Fruit fly (Drosophila melanogaster) whole organism, adult: ENCODE results near the gene CG18088.

Experiments used
- CG33017 ChIP-seq: fragments of 200-800 bp; sonication (Bioruptor generic); optimal IDR thresholded peaks from 2 replicates; lab custom pipeline; 2018; ENCODE audit warnings: missing biosample characterization, mild to moderate bottlenecking, missing genetic modification characterization, moderate library complexity
- CG7045 ChIP-seq: fragments of 200-800 bp; sonication (Bioruptor generic); optimal IDR thresholded peaks from 2 replicates; lab custom pipeline; 2017; ENCODE audit warnings: missing biosample characterization, mild to moderate bottlenecking, missing genetic modification characterization
- Hr96 ChIP-seq: fragments of 200-800 bp; sonication (Bioruptor generic); optimal IDR thresholded peaks from 2 replicates; lab custom pipeline; 2016; ENCODE audit warnings: missing biosample characterization, missing genetic modification characterization
- cic ChIP-seq: fragments of 200-800 bp; sonication (Bioruptor generic); optimal IDR thresholded peaks from 2 replicates; lab custom pipeline; 2017; ENCODE audit warnings: missing biosample characterization, mild to moderate bottlenecking, missing genetic modification characterization, moderate library complexity
- kay ChIP-seq: fragments of 200-800 bp; sonication (Bioruptor generic); peaks from one replicate; lab custom pipeline; 2016; ENCODE audit warnings: missing biosample characterization, missing genetic modification characterization, borderline replicate concordance
- ovo ChIP-seq: fragments of 200-800 bp; sonication (Bioruptor generic); optimal IDR thresholded peaks from 2 replicates; lab custom pipeline; 2016; ENCODE audit warnings: missing biosample characterization, missing genetic modification characterization
- pad ChIP-seq: fragments of 200-800 bp; sonication (Bioruptor generic); optimal IDR thresholded peaks from 3 replicates; lab custom pipeline; 2017; ENCODE audit warnings: missing biosample characterization, missing genetic modification characterization, mild to moderate bottlenecking, moderate library complexity, missing genetic modification reagents
- toe ChIP-seq: fragments of 200-800 bp; sonication (Bioruptor generic); optimal IDR thresholded peaks from 2 replicates; lab custom pipeline; 2016; ENCODE audit warnings: missing biosample characterization, missing genetic modification characterization

DNA sequence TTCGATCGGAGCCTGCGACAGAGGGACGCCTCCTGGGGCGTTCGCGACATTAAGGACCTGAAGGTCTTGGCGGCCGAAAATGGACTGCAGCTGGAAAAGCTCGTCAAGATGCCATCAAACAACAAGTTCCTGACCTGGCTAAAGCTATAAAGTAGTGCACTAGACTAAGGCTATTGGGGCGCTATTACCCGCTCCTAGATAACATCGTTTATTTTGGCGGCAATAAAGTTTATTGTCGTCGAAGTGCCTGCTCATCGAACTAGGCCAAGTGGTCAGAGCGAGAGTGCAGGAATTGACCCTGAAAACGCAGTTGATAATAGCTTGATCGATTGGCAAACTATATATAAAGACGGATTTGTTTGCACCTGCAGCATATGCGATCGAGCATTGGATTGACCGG, 30.9 kb downstream of the CG18088 start, which contains the start of gene Try29F:
- no peak for TF ChIP-seq kay (GFP tag; lab: Kevin White, UChicago)
- TF ChIP-seq pad (GFP tag; lab: Kevin White, UChicago): no peak
- no peak for TF ChIP-seq Hr96 (GFP tag; lab: Kevin White, UChicago)
- TF ChIP-seq toe (GFP tag; lab: Kevin White, UChicago): no peak
- no peak for TF ChIP-seq CG7045 (GFP tag; lab: Kevin White, UChicago)
- no peak for TF ChIP-seq ovo (GFP tag; lab: Kevin White, UChicago)
- no peak for TF ChIP-seq cic (GFP tag; lab: Kevin White, UChicago)
- TF ChIP-seq CG33017: no peak
